Worm (Caenorhabditis elegans) whole organism, early embryonic: ENCODE results near the gene F59E12.3.

Source experiments
- B0310.2 ChIP-seq: sonication (generic microtip); optimal IDR thresholded peaks from 2 replicates; lab custom pipeline; 2016; ENCODE audit warnings: mild to moderate bottlenecking, missing genetic modification characterization, missing compliant biosample characterization
- aly-1 ChIP-seq: sonication (generic microtip); optimal IDR thresholded peaks from 2 replicates; lab custom pipeline; 2016; ENCODE audit warnings: missing genetic modification characterization, missing compliant biosample characterization
- ama-1 ChIP-seq: fragments of 150-350 bp; optimal IDR thresholded peaks from 2 replicates; lab custom pipeline; 2014
- ets-7 ChIP-seq: sonication (generic microtip); optimal IDR thresholded peaks from 2 replicates; lab custom pipeline; 2016; ENCODE audit warnings: missing genotype, missing genetic modification characterization, missing compliant biosample characterization
- flt-1 ChIP-seq: fragments of 200-800 bp; sonication (Bioruptor generic); IDR thresholded peaks from 2 replicates; pipeline ENCODE4 v1.3.6; 2022; ENCODE audit warnings: missing genetic modification characterization, missing compliant biosample characterization
- hmbx-1 ChIP-seq: sonication (generic microtip); optimal IDR thresholded peaks from 2 replicates; lab custom pipeline; 2016; ENCODE audit warnings: mild to moderate bottlenecking, missing genetic modification characterization, missing compliant biosample characterization
- hmg-4 ChIP-seq: fragments of 200-800 bp; sonication (Bioruptor generic); optimal IDR thresholded peaks from 2 replicates; lab custom pipeline; 2018; ENCODE audit warnings: mild to moderate bottlenecking, missing genetic modification characterization, missing compliant biosample characterization
- hnd-1 ChIP-seq: sonication (generic microtip); optimal IDR thresholded peaks from 2 replicates; lab custom pipeline; 2016; ENCODE audit warnings: missing genetic modification characterization, missing compliant biosample characterization
- pes-1 ChIP-seq: fragments of 200-800 bp; sonication (Bioruptor generic); IDR thresholded peaks from 2 replicates; pipeline ENCODE4 v1.3.6; 2022; ENCODE audit warnings: missing genetic modification reagents, missing genetic modification characterization, missing compliant biosample characterization
- sea-1 ChIP-seq: fragments of 200-800 bp; sonication (Bioruptor generic); conservative IDR thresholded peaks from 2 replicates; pipeline ENCODE4 v1.3.6; 2022; ENCODE audit warnings: missing genetic modification characterization, missing compliant biosample characterization
- tbx-11 ChIP-seq: fragments of 200-800 bp; sonication (Bioruptor generic); IDR thresholded peaks from 2 replicates; pipeline ENCODE4 v1.3.6; 2022; ENCODE audit warnings: missing genetic modification characterization, missing compliant biosample characterization
- tbx-37 ChIP-seq: fragments of 200-800 bp; sonication (Bioruptor generic); conservative IDR thresholded peaks from 2 replicates; pipeline ENCODE4 v1.3.6; 2022; ENCODE audit warnings: missing genetic modification reagents, missing genetic modification characterization, missing compliant biosample characterization

DNA sequence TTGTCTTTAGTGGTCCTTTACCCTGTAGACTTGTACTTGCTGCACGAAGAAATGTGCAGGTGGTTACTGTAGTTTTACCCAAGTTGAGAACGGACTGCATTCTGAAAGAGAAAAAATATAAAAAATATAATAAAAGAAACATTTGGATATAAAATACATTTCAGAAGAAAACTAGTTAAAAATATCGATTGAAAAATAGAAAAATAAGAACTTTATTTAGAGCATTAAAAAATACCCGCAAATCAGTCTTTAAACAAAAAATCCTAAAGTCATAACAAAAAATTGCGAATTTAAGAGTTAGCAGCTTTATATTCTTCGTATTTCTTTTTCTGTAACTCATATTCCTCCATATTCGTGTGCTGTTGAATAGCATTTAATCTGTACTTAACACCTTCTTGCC, 30.7 kb downstream of the F59E12.3 start, which contains the start of gene C25H3.7:
- TF ChIP-seq flt-1 (GFP tag; lab: Robert Waterston, UW) = no peak
- no peak for TF ChIP-seq aly-1 (tag; lab: Kevin White, UChicago)
- TF ChIP-seq B0310.2 (tag; lab: Kevin White, UChicago) = no peak
- TF ChIP-seq pes-1 = no peak
- no peak for TF ChIP-seq hmbx-1 (tag; lab: Kevin White, UChicago)
- TF ChIP-seq hnd-1 (tag; lab: Kevin White, UChicago) = no peak
- TF ChIP-seq ama-1 (lab: Kevin White, UChicago) = no peak
- no peak for TF ChIP-seq ets-7 (tag; lab: Kevin White, UChicago)
- no peak for TF ChIP-seq tbx-11 (GFP tag; lab: Robert Waterston, UW)
- no peak for TF ChIP-seq tbx-37
- TF ChIP-seq hmg-4 = no peak
- TF ChIP-seq sea-1 (GFP tag; lab: Robert Waterston, UW) = no peak
